Fruit fly (Drosophila melanogaster): ENCODE measurements around the gene CG31735.

- TF ChIP-seq Abd-B (GFP tag; optimal IDR thresholded peaks at IDR 0.05), result no peak
- TF ChIP-seq usp (GFP tag; optimal IDR thresholded peaks at IDR 0.05), result no peak
- no peak for TF ChIP-seq dsf (GFP tag; optimal IDR thresholded peaks at IDR 0.05; ENCODE audit: borderline replicate concordance)
- TF ChIP-seq psq (GFP tag; optimal IDR thresholded peaks at IDR 0.05), result no peak
- no peak for TF ChIP-seq br (GFP tag; optimal IDR thresholded peaks at IDR 0.05)
These were observed 9.1 kb upstream of the CG31735 start for dm6 chr2L:15886187-15886586.
